Worm (Caenorhabditis elegans) whole organism, L4 larva: ENCODE measurements around the gene Y38A10A.2.

Experiments
- ZK546.5 ChIP-seq, 2 experiments: sonication (generic microtip); optimal IDR thresholded peaks; 2 replicates each; lab custom pipeline; 2017; ENCODE audit warnings: missing biosample characterization in 2 of 2, missing genetic modification characterization in 2 of 2
- ama-1 ChIP-seq: fragments of 150-350 bp; optimal IDR thresholded peaks from 2 replicates; lab custom pipeline; 2014; ENCODE audit warnings: inconsistent platforms, mixed read lengths
- ceh-28 ChIP-seq: fragments of 150-350 bp; optimal IDR thresholded peaks from 2 replicates; lab custom pipeline; 2014; ENCODE audit warnings: missing biosample characterization, missing genetic modification reagents, missing genetic modification characterization
- daf-12 ChIP-seq: fragments of 150-350 bp; optimal IDR thresholded peaks from 2 replicates; lab custom pipeline; 2014; ENCODE audit warnings: missing biosample characterization, missing genetic modification reagents, missing genetic modification characterization
- lin-13 ChIP-seq: fragments of 150-350 bp; optimal IDR thresholded peaks from 2 replicates; lab custom pipeline; 2014; ENCODE audit warnings: missing biosample characterization, missing genetic modification reagents, missing genetic modification characterization
- lin-39 ChIP-seq: fragments of 150-350 bp; optimal IDR thresholded peaks from 2 replicates; lab custom pipeline; 2014; ENCODE audit warnings: missing biosample characterization, missing genetic modification reagents, missing genetic modification characterization
- mxl-2 ChIP-seq: fragments of 200-800 bp; sonication (Bioruptor generic); conservative IDR thresholded peaks from 2 replicates; pipeline ENCODE4 v1.3.6; 2022; ENCODE audit warnings: missing genetic modification reagents, missing genetic modification characterization, missing compliant biosample characterization
- nhr-28 ChIP-seq: fragments of 150-350 bp; optimal IDR thresholded peaks from 2 replicates; lab custom pipeline; 2014; ENCODE audit warnings: missing biosample characterization, missing genetic modification characterization
- pha-4 ChIP-seq, 2 experiments: fragments of 150-350 bp in 1 of 2; fragments of 200-800 bp in 1 of 2; sonication (Bioruptor generic) in 1 of 2; IDR thresholded peaks in 1 of 2; optimal IDR thresholded peaks in 1 of 2; 2 replicates each; pipeline versions ENCODE4 v1.3.6 to Lab custom; 2014 to 2022; ENCODE audit warnings: missing genetic modification characterization in 2 of 2, missing genetic modification reagents in 2 of 2, missing biosample characterization in 1 of 2, missing compliant biosample characterization in 1 of 2
- skn-1 ChIP-seq: fragments of 150-350 bp; optimal IDR thresholded peaks from 2 replicates; lab custom pipeline; 2014; ENCODE audit warnings: missing biosample characterization, missing genetic modification characterization
- unc-62 ChIP-seq, 3 experiments: fragments of 150-350 bp in 1 of 3; sonication (generic microtip); optimal IDR thresholded peaks in 2 of 3; peaks in 1 of 3; 1 replicate in 1 of 3; 2 replicates in 2 of 3; lab custom pipeline; 2014 to 2017; ENCODE audit warnings: missing biosample characterization in 3 of 3, missing genetic modification characterization in 3 of 3, missing genetic modification reagents in 3 of 3, missing genotype in 1 of 3

DNA sequence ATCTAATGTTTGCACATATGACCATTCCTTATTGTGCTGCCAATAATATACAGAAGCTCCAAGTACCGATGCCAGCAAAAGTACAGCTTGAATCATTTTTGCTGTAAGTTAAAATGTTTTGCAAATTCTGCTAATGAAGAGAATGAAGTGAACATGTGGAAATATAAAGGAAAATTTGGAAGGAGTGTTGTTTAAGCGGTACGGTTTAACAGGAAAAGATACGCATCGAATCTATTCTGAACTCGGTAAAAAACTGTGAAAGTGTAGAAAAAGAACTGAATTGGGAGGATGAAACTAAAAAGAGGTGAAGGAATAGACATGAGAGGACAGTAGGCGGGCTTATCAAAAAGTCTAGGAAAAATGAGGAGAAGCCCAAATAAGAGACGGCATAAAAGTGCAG, at the start of gene Y38A10A.2:
- TF ChIP-seq ZK546.5 (tag; optimal IDR thresholded peaks at IDR 0.05; lab: Kevin White, UChicago) (no peak), lin-13 (GFP tag; lab: Kevin White, UChicago) (no peak), nhr-28 (tag; lab: Kevin White, UChicago) (no peak), skn-1 (tag; lab: Kevin White, UChicago) (no peak), ceh-28 (no peak), pha-4 (GFP tag; IDR thresholded peaks at IDR 0.05; lab: Robert Waterston, UW) (no peak), pha-4 (tag; optimal IDR thresholded peaks at IDR 0.05; lab: Kevin White, UChicago) (no peak), lin-39 (no peak), ama-1 (lab: Kevin White, UChicago) (no peak), daf-12 (tag; lab: Kevin White, UChicago) (no peak), mxl-2 (no peak), unc-62 (GFP tag; optimal IDR thresholded peaks at IDR 0.05 in 1 of 2; lab: Kevin White, UChicago) (no peak), unc-62 (tag; optimal IDR thresholded peaks at IDR 0.05; lab: Kevin White, UChicago) (no peak)
